Worm (Caenorhabditis elegans): Measurements from ENCODE around the gene mog-4.

- TF ChIP-seq spr-3 (GFP tag; optimal IDR thresholded peaks at IDR 0.05) (no peak), ztf-7 (tag; optimal IDR thresholded peaks at IDR 0.05) (no peak), ama-1 (optimal IDR thresholded peaks at IDR 0.05) (no peak), unc-39 (tag; optimal IDR thresholded peaks at IDR 0.05) (no peak), lsy-2 (tag; optimal IDR thresholded peaks at IDR 0.05) (no peak), aly-2 (tag; optimal IDR thresholded peaks at IDR 0.05) (no peak), spr-1 (tag; optimal IDR thresholded peaks at IDR 0.05) (no peak), ces-1 (GFP tag; optimal IDR thresholded peaks at IDR 0.05) (no peak), jun-1 (tag; optimal IDR thresholded peaks at IDR 0.05) (no peak)
These were observed 36.4 kb downstream of the mog-4 start, which contains the start of gene F57C2.4 for ce11 chrII:14525013-14525412.

Measured in whole organism, L4 larva.